Worm (Caenorhabditis elegans): Measurements from ENCODE around the gene slc-36.5.

Gene slc-36.5

DNA sequence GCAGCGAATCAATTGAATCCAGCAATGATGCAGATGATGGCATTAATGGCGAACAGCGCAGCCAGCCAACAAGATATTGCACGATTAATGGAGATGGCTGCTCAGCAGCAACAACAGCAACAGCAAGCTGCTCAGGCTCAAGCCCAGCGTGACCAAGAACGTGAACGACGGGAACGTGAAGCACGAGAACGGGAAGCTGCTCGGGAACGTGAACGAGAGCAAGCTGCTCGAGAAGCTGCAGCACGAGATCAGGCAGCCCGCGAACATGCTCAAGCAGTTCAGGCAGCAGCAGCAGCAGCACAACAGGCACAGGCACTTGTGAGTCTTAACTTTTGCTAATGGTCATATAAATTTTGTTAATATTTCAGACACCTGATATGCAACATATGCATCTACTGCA is 30.1 kb downstream of the slc-36.5 start:
- TF ChIP-seq nhr-237 (tag; optimal IDR thresholded peaks at IDR 0.05) (no peak), ceh-16 (tag; optimal IDR thresholded peaks at IDR 0.05) (no peak), skn-1 (tag; optimal IDR thresholded peaks at IDR 0.05) (no peak), zag-1 (tag; optimal IDR thresholded peaks at IDR 0.05) (no peak), egl-27 (tag; optimal IDR thresholded peaks at IDR 0.05) (no peak), sma-9 (GFP tag; optimal IDR thresholded peaks at IDR 0.05) (no peak), sma-9 (tag; optimal IDR thresholded peaks at IDR 0.05) (no peak), nhr-129 (tag; optimal IDR thresholded peaks at IDR 0.05) (no peak), nhr-21 (tag; optimal IDR thresholded peaks at IDR 0.05) (no peak), ceh-82 (tag; optimal IDR thresholded peaks at IDR 0.05) (no peak), aly-2 (tag; optimal IDR thresholded peaks at IDR 0.05) (no peak)

DNA sequence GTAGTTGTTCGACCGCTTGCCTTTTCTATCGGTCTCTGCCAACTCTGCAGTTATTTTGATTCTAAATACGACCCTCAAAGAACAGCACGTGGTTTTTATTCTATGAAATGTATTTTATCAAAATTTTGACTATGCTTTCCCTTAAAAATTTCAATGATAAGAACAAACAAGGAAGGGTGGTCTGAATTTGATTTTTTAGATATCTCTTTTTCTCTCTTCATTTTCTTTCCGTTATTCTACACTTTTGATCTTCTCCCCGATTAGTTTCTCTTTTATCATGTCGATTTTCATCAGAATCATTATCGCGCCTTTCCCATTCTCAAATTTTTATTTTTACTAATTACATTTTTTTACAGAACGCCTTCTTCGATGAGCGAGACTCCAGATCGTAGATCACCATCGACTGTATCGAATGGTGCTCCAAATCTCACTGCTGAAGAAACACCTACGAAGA is 31.8 kb downstream of the slc-36.5 start:
- TF ChIP-seq zag-1 (tag; optimal IDR thresholded peaks at IDR 0.05), result no peak
- TF ChIP-seq unc-55 (GFP tag; optimal IDR thresholded peaks at IDR 0.05), result no peak
- TF ChIP-seq ztf-4 (tag; optimal IDR thresholded peaks at IDR 0.05), result no peak
- TF ChIP-seq lsy-2 (tag; optimal IDR thresholded peaks at IDR 0.05), result peak in 1 of 2 experiments; percentile 18
- no peak for TF ChIP-seq snpc-4 (tag; optimal IDR thresholded peaks at IDR 0.05)
- peak; percentile 6 for TF ChIP-seq C34F6.9 (tag; optimal IDR thresholded peaks at IDR 0.05)
- peak; percentile 29 for TF ChIP-seq fos-1 (tag; optimal IDR thresholded peaks at IDR 0.05)
- TF ChIP-seq ztf-11 (tag; optimal IDR thresholded peaks at IDR 0.05), result no peak
- TF ChIP-seq nhr-25 (tag; optimal IDR thresholded peaks at IDR 0.05), result peak; percentile 3
- TF ChIP-seq nhr-21 (tag; optimal IDR thresholded peaks at IDR 0.05), result no peak
- TF ChIP-seq egl-27 (tag; optimal IDR thresholded peaks at IDR 0.05), result peak; percentile 74
- no peak for TF ChIP-seq sma-3 (GFP tag; optimal IDR thresholded peaks at IDR 0.05)
- TF ChIP-seq ZK546.5 (tag; optimal IDR thresholded peaks at IDR 0.05), result no peak
- TF ChIP-seq gmeb-1 (tag; optimal IDR thresholded peaks at IDR 0.05), result peak; percentile 18
- no peak for TF ChIP-seq nhr-10 (tag; optimal IDR thresholded peaks at IDR 0.05)
- peak; percentile 42 for TF ChIP-seq blmp-1 (tag; optimal IDR thresholded peaks at IDR 0.05; ENCODE audit: insufficient read depth)
- no peak for TF ChIP-seq elt-1 (tag; optimal IDR thresholded peaks at IDR 0.05)

DNA sequence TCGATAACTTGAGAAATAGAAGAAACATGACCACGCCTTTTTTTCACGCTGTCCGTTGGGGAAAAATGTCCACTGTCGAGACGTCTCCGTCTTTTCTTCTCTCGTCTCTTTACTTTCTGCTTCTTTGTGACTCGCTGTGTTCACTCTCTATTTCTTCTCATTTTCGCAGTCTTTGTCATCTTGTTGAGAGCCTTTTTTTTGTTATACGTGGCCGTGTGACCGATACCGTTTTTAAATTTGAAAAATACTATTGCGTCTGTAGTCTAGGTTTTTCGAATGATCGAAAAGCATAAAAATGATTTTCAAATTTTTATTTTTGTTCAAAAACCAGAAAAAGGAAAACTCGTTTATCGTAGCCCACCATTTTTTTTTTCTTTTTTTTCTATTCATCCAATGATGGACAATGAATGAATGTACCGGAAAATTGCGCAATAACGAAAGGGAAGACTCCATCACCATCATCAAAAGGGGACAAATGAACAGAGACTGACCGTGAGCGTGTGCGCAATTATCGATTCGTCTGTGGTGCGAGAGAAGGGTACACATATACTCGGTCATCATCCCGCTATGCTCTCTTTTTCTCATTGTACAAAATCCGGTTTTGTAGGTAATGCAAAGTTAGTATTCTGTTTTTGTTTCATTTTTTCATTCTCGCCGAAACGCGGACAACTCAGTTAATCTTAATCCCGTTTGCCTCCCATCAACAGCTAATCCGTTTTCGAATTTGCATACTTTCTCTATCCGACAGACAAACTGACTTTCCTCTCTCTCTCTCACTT is 32.4 kb downstream of the slc-36.5 start:
- TF ChIP-seq C34F6.9 (tag; optimal IDR thresholded peaks at IDR 0.05), result peak; percentile 30
- no peak for TF ChIP-seq peb-1 (tag; optimal IDR thresholded peaks at IDR 0.05)
- no peak for TF ChIP-seq sma-3 (GFP tag; optimal IDR thresholded peaks at IDR 0.05)
- TF ChIP-seq nhr-11 (tag; optimal IDR thresholded peaks at IDR 0.05), result no peak
- TF ChIP-seq ztf-11 (tag; optimal IDR thresholded peaks at IDR 0.05), result no peak
- TF ChIP-seq elt-3 (tag; optimal IDR thresholded peaks at IDR 0.05), result no peak
- no peak for TF ChIP-seq unc-39 (tag; optimal IDR thresholded peaks at IDR 0.05)
- TF ChIP-seq egl-27 (tag; optimal IDR thresholded peaks at IDR 0.05), result peak; percentile 47
- TF ChIP-seq nhr-10 (tag; optimal IDR thresholded peaks at IDR 0.05), result no peak
- TF ChIP-seq mab-5 (tag; optimal IDR thresholded peaks at IDR 0.05), result no peak
- no peak for TF ChIP-seq ztf-4 (tag; optimal IDR thresholded peaks at IDR 0.05)
- TF ChIP-seq lin-13 (GFP tag; optimal IDR thresholded peaks at IDR 0.05), result no peak
- no peak for TF ChIP-seq ztf-1 (GFP tag; conservative IDR thresholded peaks at IDR 0.05)
- TF ChIP-seq Y55F3AM.14 (GFP tag; optimal IDR thresholded peaks at IDR 0.05), result no peak
- TF ChIP-seq lsy-2 (tag; optimal IDR thresholded peaks at IDR 0.05), result peak in 1 of 2 experiments; percentile 31
- TF ChIP-seq elt-1 (tag; optimal IDR thresholded peaks at IDR 0.05), result no peak
- TF ChIP-seq ceh-16 (tag; optimal IDR thresholded peaks at IDR 0.05), result no peak
- TF ChIP-seq snpc-4 (tag; optimal IDR thresholded peaks at IDR 0.05), result no peak
- TF ChIP-seq dmd-4 (tag; optimal IDR thresholded peaks at IDR 0.05), result no peak
- no peak for TF ChIP-seq ZK546.5 (tag; optimal IDR thresholded peaks at IDR 0.05)
- peak; percentile 24 for TF ChIP-seq nhr-129 (tag; optimal IDR thresholded peaks at IDR 0.05)
- peak; percentile 38 for TF ChIP-seq unc-55 (GFP tag; optimal IDR thresholded peaks at IDR 0.05)
- TF ChIP-seq mbf-1 (tag; optimal IDR thresholded peaks at IDR 0.05), result no peak
- peak; percentile 5 for TF ChIP-seq sma-9 (GFP tag; optimal IDR thresholded peaks at IDR 0.05)
- TF ChIP-seq sma-9 (tag; optimal IDR thresholded peaks at IDR 0.05), result no peak
- TF ChIP-seq lin-11 (tag; optimal IDR thresholded peaks at IDR 0.05), result no peak
- TF ChIP-seq zag-1 (tag; optimal IDR thresholded peaks at IDR 0.05), result no peak
- no peak for TF ChIP-seq aly-2 (tag; optimal IDR thresholded peaks at IDR 0.05)
- TF ChIP-seq ama-1 (optimal IDR thresholded peaks at IDR 0.05), result no peak
- TF ChIP-seq nhr-12 (tag; optimal IDR thresholded peaks at IDR 0.05), result no peak
- no peak for TF ChIP-seq F13H6.1 (tag; optimal IDR thresholded peaks at IDR 0.05)
- TF ChIP-seq nhr-77 (tag; optimal IDR thresholded peaks at IDR 0.05), result no peak
- TF ChIP-seq lin-39 (tag; optimal IDR thresholded peaks at IDR 0.05), result no peak
- no peak for TF ChIP-seq unc-62 (GFP tag; optimal IDR thresholded peaks at IDR 0.05)
- TF ChIP-seq fos-1 (tag; optimal IDR thresholded peaks at IDR 0.05), result no peak
- TF ChIP-seq crh-2 (tag; optimal IDR thresholded peaks at IDR 0.05), result peak; percentile 20

Measured in whole organism, L2 larva.